Fruit fly (Drosophila melanogaster): ENCODE data around the gene CG31643.

- no peak for TF ChIP-seq CG5204 (GFP tag; optimal IDR thresholded peaks at IDR 0.05)
- TF ChIP-seq kay (GFP tag; ENCODE audit: borderline replicate concordance) = no peak
- TF ChIP-seq cnc (optimal IDR thresholded peaks at IDR 0.05) = no peak
- TF ChIP-seq ovo (GFP tag; optimal IDR thresholded peaks at IDR 0.05) = no peak
Measured at dm6 chr2L:5990447-5990846, 47.5 kb upstream of the CG31643 start.

All from whole organism, adult.